Fruit fly (Drosophila melanogaster) whole organism, pupa: ENCODE measurements around the gene Elys.

ENCODE experiments used
- CG10348 ChIP-seq: fragments of 200-800 bp; sonication (Bioruptor generic); IDR thresholded peaks from 2 replicates; pipeline ENCODE4 v1.3.6; 2022; ENCODE audit warnings: missing biosample characterization, missing genetic modification characterization
- CG12605 ChIP-seq: fragments of 200-800 bp; sonication (Bioruptor generic); IDR thresholded peaks from 2 replicates; pipeline ENCODE4 v1.3.6; 2022; ENCODE audit warnings: missing biosample characterization, missing genetic modification characterization
- CG13204 ChIP-seq: fragments of 200-800 bp; sonication (Bioruptor generic); optimal IDR thresholded peaks from 2 replicates; lab custom pipeline; 2018; ENCODE audit warnings: missing biosample characterization, mild to moderate bottlenecking, missing genetic modification characterization, moderate library complexity
- CG14655 ChIP-seq: fragments of 200-800 bp; sonication (Bioruptor generic); optimal IDR thresholded peaks from 3 replicates; lab custom pipeline; 2017; ENCODE audit warnings: mild to moderate bottlenecking, missing biosample characterization, missing genetic modification reagents, missing genetic modification characterization
- CG15710 ChIP-seq: fragments of 200-800 bp; sonication (Bioruptor generic); optimal IDR thresholded peaks from 2 replicates; lab custom pipeline; 2018; ENCODE audit warnings: missing biosample characterization, mild to moderate bottlenecking, missing genetic modification characterization, moderate library complexity
- CG17806 ChIP-seq: fragments of 200-800 bp; sonication (Bioruptor generic); optimal IDR thresholded peaks from 2 replicates; lab custom pipeline; 2018; ENCODE audit warnings: missing biosample characterization, mild to moderate bottlenecking, missing genetic modification characterization, moderate library complexity
- CG32121 ChIP-seq: fragments of 200-800 bp; sonication (Bioruptor generic); IDR thresholded peaks from 2 replicates; pipeline ENCODE4 v1.3.6; 2022; ENCODE audit warnings: missing biosample characterization, missing genetic modification characterization
- CG34367 ChIP-seq: fragments of 200-800 bp; sonication (Bioruptor generic); optimal IDR thresholded peaks from 2 replicates; lab custom pipeline; 2018; ENCODE audit warnings: missing biosample characterization, mild to moderate bottlenecking, missing genetic modification characterization
- CG4496 ChIP-seq: fragments of 200-800 bp; sonication (Bioruptor generic); IDR thresholded peaks from 3 replicates; pipeline ENCODE4 v1.3.6; 2022; ENCODE audit warnings: missing biosample characterization, missing genetic modification characterization
- CG8159 ChIP-seq: fragments of 200-800 bp; sonication (Bioruptor generic); optimal IDR thresholded peaks from 3 replicates; lab custom pipeline; 2018; ENCODE audit warnings: missing biosample characterization, mild to moderate bottlenecking, missing genetic modification characterization, moderate library complexity
- CG8301 ChIP-seq: fragments of 200-800 bp; sonication (Bioruptor generic); optimal IDR thresholded peaks from 2 replicates; lab custom pipeline; 2018; ENCODE audit warnings: missing biosample characterization, mild to moderate bottlenecking, missing genetic modification characterization
- CG9948 ChIP-seq: fragments of 200-800 bp; sonication (Bioruptor generic); optimal IDR thresholded peaks from 2 replicates; lab custom pipeline; 2018; ENCODE audit warnings: missing biosample characterization, mild to moderate bottlenecking, missing genetic modification characterization, moderate library complexity
- D1 ChIP-seq: fragments of 200-800 bp; sonication (Bioruptor generic); optimal IDR thresholded peaks from 2 replicates; lab custom pipeline; 2018; ENCODE audit warnings: missing biosample characterization, mild to moderate bottlenecking, missing genetic modification characterization, moderate library complexity
- EcR ChIP-seq: fragments of 200-800 bp; sonication (Bioruptor generic); optimal IDR thresholded peaks from 3 replicates; lab custom pipeline; 2019; ENCODE audit warnings: missing biosample characterization, missing genetic modification characterization, mild to moderate bottlenecking, moderate library complexity, missing genetic modification reagents
- Ets98B ChIP-seq: fragments of 200-800 bp; sonication (Bioruptor generic); IDR thresholded peaks from 2 replicates; pipeline ENCODE4 v1.3.6; 2022; ENCODE audit warnings: missing biosample characterization, missing genetic modification characterization
- Pif1A ChIP-seq: fragments of 200-800 bp; sonication (Bioruptor generic); optimal IDR thresholded peaks from 3 replicates; lab custom pipeline; 2016; ENCODE audit warnings: missing biosample characterization, missing genetic modification characterization
- Pif1B ChIP-seq: fragments of 200-800 bp; sonication (Bioruptor generic); optimal IDR thresholded peaks from 3 replicates; lab custom pipeline; 2016; ENCODE audit warnings: missing biosample characterization, missing genetic modification characterization
- Snoo ChIP-seq: fragments of 200-800 bp; sonication (Bioruptor generic); optimal IDR thresholded peaks from 3 replicates; lab custom pipeline; 2017; ENCODE audit warnings: missing biosample characterization, mild to moderate bottlenecking, missing genetic modification characterization, inconsistent platforms
- fd96Ca ChIP-seq: fragments of 200-800 bp; sonication (Bioruptor generic); IDR thresholded peaks from 3 replicates; pipeline ENCODE4 v1.3.6; 2022; ENCODE audit warnings: missing biosample characterization, missing genetic modification characterization
- gl ChIP-seq: fragments of 200-800 bp; sonication (Bioruptor generic); optimal IDR thresholded peaks from 2 replicates; lab custom pipeline; 2018; ENCODE audit warnings: missing biosample characterization, mild to moderate bottlenecking, missing genetic modification characterization
- rn ChIP-seq: fragments of 200-800 bp; sonication (Bioruptor generic); IDR thresholded peaks from 2 replicates; pipeline ENCODE4 v1.3.6; 2022; ENCODE audit warnings: missing biosample characterization, missing genetic modification characterization

Gene Elys

DNA sequence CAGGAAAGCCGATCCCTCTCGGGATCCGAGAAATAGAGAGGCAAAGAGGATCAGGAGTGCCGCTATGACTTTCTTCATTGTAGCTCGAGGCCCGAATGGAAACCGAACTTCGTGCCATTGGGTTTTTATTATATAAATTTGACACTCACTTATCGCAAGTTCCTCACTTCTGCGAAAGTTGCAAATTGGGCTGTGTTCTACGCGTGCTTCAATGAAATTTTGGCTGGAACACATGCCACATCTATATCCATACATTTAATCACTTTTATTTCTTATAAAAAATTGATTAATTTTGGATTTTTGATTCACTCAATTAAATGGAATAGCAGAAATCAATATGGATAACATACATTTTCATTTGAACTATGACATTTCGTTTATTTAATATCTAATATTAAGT is 36.7 kb downstream of the Elys start, which contains the start of gene CG14227:
Gene CG14227, minus strand, starts transcription at position 101 of the 400 bp plus-strand sequence.
- TF ChIP-seq CG32121 (GFP tag; lab: Robert Waterston, UW) (no peak), CG14655 (GFP tag; lab: Kevin White, UChicago) (no peak), D1 (tag; lab: Kevin White, UChicago) (no peak), CG17806 (tag; lab: Kevin White, UChicago) (no peak), CG13204 (GFP tag; lab: Kevin White, UChicago) (no peak), CG8159 (tag; lab: Kevin White, UChicago) (no peak), Pif1A (no peak), Ets98B (GFP tag; lab: Robert Waterston, UW) (no peak), rn (GFP tag; lab: Robert Waterston, UW) (no peak), CG15710 (tag; lab: Kevin White, UChicago) (no peak), CG4496 (no peak), fd96Ca (GFP tag; lab: Robert Waterston, UW) (no peak)

DNA sequence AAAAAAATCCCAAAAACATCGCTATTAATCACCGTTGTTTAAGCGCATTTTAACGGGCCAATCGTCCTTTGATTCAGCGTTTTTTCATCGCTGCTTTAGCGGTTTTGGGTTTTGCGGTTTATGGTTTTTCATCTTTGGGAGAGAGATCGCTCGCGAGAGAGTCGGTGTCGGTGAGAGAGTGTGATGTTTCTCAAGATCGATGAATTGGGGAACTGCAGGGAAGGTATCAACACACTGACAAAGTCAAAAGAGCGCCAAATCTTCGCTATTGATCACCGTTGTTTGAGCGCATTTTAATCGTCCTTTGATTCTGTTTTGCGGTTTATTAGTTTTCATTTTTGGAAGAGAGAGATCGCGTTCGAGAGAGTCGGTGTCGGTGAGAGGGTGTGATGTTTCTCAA is 37.9 kb downstream of the Elys start:
- TF ChIP-seq CG34367 (no peak), CG10348 (GFP tag; lab: Robert Waterston, UW) (no peak), Pif1B (GFP tag; lab: Kevin White, UChicago) (no peak), CG8301 (no peak), D1 (tag; lab: Kevin White, UChicago) (no peak), Ets98B (GFP tag; lab: Robert Waterston, UW) (no peak), CG8159 (tag; lab: Kevin White, UChicago) (no peak), EcR (no peak), CG4496 (no peak), CG9948 (no peak), Pif1A (no peak), rn (GFP tag; lab: Robert Waterston, UW) (no peak)

DNA sequence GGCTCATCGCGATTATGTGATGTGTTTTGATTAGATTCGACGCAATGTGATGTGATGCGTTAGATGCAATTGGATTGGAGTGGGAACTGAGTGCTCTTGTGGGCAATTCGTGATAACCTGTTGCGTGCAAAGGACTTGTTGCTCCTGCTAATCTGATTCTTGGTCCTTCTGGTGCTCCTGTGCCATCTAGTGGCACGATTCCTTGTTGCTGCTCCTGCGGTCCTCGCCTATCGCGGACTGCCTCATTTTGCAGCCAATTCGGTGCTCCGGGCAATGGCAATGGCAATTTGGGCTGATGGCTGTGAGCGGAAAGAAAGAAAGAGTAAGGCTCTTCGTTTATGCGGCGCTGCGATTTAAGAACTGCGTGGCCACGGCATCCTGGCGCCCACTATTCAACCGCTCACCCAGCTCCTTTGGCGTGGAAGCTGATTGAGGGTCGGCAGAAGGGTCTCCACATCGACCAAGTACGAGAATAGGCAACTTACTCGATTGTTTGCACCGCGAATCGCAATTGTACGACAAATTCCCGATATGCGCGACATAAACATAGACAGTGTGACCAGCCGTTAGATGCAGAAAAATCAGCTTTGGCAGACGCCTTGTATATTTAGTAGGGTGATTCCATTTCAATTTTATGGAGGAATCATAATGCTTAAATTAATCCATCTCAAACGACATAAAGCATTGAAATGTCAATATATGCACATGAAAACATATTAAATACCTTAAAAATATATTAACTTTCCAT is 41.0 kb downstream of the Elys start, which contains the start of gene Mer:
Gene Mer, minus strand, starts transcription at position 550 of the 748 bp plus-strand sequence.
- TF ChIP-seq Ets98B (GFP tag; lab: Robert Waterston, UW) = peak; percentile 88
- peak; percentile 76 for TF ChIP-seq CG9948
- TF ChIP-seq CG34367 = peak; percentile 76
- TF ChIP-seq CG12605 (GFP tag; lab: Robert Waterston, UW) = peak; percentile 73; the same call in 1 of the 2 replicates
- peak; percentile 88 for TF ChIP-seq Snoo (tag; lab: Kevin White, UChicago)
- peak; percentile 93 for TF ChIP-seq CG4496
- TF ChIP-seq CG8159 (tag; lab: Kevin White, UChicago) = peak; percentile 82
- peak; percentile 79 for TF ChIP-seq gl (tag; lab: Kevin White, UChicago)
- peak; percentile 95 for TF ChIP-seq fd96Ca (GFP tag; lab: Robert Waterston, UW)
- peak; percentile 66; the same call in 1 of the 2 replicates for TF ChIP-seq rn (GFP tag; lab: Robert Waterston, UW)
- no peak for TF ChIP-seq D1 (tag; lab: Kevin White, UChicago)
- TF ChIP-seq CG32121 (GFP tag; lab: Robert Waterston, UW) = peak; percentile 87
- TF ChIP-seq CG15710 (tag; lab: Kevin White, UChicago) = peak; percentile 82
- TF ChIP-seq CG8301 = peak; percentile 87
- no peak for TF ChIP-seq EcR
- TF ChIP-seq CG10348 (GFP tag; lab: Robert Waterston, UW) = no peak
- TF ChIP-seq Pif1A = no peak
- no peak for TF ChIP-seq Pif1B (GFP tag; lab: Kevin White, UChicago)
- TF ChIP-seq CG14655 (GFP tag; lab: Kevin White, UChicago) = no peak
- TF ChIP-seq CG17806 (tag; lab: Kevin White, UChicago) = peak; percentile 77
- TF ChIP-seq CG13204 (GFP tag; lab: Kevin White, UChicago) = no peak
- TF ChIP-seq, all 21 proteins: peak for 14

DNA sequence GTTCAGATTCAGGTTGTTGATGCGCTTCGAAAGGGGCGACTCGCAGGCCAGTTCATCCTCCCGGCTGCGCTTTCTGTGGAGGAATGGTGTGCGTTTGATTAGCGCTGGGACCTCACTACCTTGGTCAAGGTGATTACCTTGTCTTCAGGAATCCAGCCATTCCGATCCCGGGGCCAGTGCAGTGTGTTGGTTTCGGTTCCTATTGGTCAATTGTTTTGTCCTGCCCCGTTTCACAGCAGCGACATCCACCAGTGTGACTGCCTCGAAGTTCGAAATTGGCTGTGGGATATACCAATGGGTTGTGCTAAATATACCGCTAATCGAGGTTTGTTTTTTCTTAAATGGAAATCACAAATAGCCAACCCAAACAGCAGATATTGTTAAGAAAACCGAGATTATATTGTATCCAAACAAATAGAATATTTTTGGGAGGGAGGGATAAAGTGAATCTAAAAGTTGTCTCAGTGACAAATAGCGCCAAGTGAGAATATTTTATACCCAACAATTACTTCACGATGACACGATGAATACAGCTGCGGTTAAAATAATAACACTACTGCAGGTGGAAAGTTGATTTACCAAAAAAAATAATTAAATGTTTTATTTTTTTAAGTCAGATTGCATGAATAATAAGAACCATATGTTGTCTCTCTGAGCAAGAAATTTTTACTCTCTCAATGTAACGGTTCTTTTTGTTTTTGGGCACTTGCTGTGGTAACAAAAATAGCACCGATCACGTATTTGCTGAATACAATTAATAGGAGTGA is 42.9 kb downstream of the Elys start, which contains the start of gene CG14229:
Gene CG14229, minus strand, starts transcription at position 459 of the 767 bp plus-strand sequence.
- no peak for TF ChIP-seq gl (tag; lab: Kevin White, UChicago)
- no peak for TF ChIP-seq rn (GFP tag; lab: Robert Waterston, UW)
- TF ChIP-seq CG9948 = no peak
- TF ChIP-seq CG34367 = no peak
- peak; percentile 22 for TF ChIP-seq Pif1B (GFP tag; lab: Kevin White, UChicago)
- no peak for TF ChIP-seq CG32121 (GFP tag; lab: Robert Waterston, UW)
- no peak for TF ChIP-seq CG14655 (GFP tag; lab: Kevin White, UChicago)
- no peak for TF ChIP-seq CG13204 (GFP tag; lab: Kevin White, UChicago)
- TF ChIP-seq CG8301 = peak; percentile 18
- peak; percentile 79 for TF ChIP-seq CG4496
- peak; percentile 7 for TF ChIP-seq CG15710 (tag; lab: Kevin White, UChicago)
- peak; percentile 12 for TF ChIP-seq CG17806 (tag; lab: Kevin White, UChicago)
- TF ChIP-seq D1 (tag; lab: Kevin White, UChicago) = no peak
- TF ChIP-seq Snoo (tag; lab: Kevin White, UChicago) = peak; percentile 15
- no peak for TF ChIP-seq CG10348 (GFP tag; lab: Robert Waterston, UW)
- TF ChIP-seq CG12605 (GFP tag; lab: Robert Waterston, UW) = peak; percentile 18; the same call in 1 of the 2 replicates
- TF ChIP-seq Ets98B (GFP tag; lab: Robert Waterston, UW) = 0 out of 2 replicates have a peak, but pooled peaks have one; percentile 45
- TF ChIP-seq fd96Ca (GFP tag; lab: Robert Waterston, UW) = no peak
- peak; percentile 3 for TF ChIP-seq Pif1A
- TF ChIP-seq CG8159 (tag; lab: Kevin White, UChicago) = no peak
- no peak for TF ChIP-seq EcR
- TF ChIP-seq, all 21 proteins: peak for 9
